Worm (Caenorhabditis elegans) whole organism, L4/young adult: Measurements from ENCODE around the gene ins-13.

Source experiments
- W03F9.2 ChIP-seq: fragments of 150-350 bp; optimal IDR thresholded peaks from 2 replicates; lab custom pipeline; 2014; ENCODE audit warnings: missing biosample characterization, missing genetic modification characterization
- dao-5 ChIP-seq: sonication (generic microtip); optimal IDR thresholded peaks from 2 replicates; lab custom pipeline; 2016; ENCODE audit warnings: missing genotype, missing genetic modification characterization, moderate library complexity, missing compliant biosample characterization
- him-1 ChIP-seq: sonication (generic microtip); optimal IDR thresholded peaks from 2 replicates; lab custom pipeline; 2016; ENCODE audit warnings: missing genotype, missing genetic modification reagents, missing genetic modification characterization, missing compliant biosample characterization

Gene ins-13

ce11 chrII:5496375-5496774 lies 48.3 kb downstream of the ins-13 start, which contains the start of gene F12A10.1:
F12A10.1 (plus strand) TSS chrII:5496540.
- TF ChIP-seq W03F9.2 (no peak), him-1 (tag; lab: Kevin White, UChicago) (no peak), dao-5 (tag; lab: Kevin White, UChicago) (no peak)
